Worm (Caenorhabditis elegans) whole organism, early embryonic: ENCODE results near the gene C53B7.2.
A peak's percentile ranks its signal among the peaks of the same experiment; 100 is the strongest.

Source experiments
- B0310.2 ChIP-seq: sonication (generic microtip); optimal IDR thresholded peaks from 2 replicates; lab custom pipeline; 2016; ENCODE audit warnings: mild to moderate bottlenecking, missing genetic modification characterization, missing compliant biosample characterization
- F13C5.2 ChIP-seq: sonication (generic microtip); optimal IDR thresholded peaks from 2 replicates; lab custom pipeline; 2017; ENCODE audit warnings: mild to moderate bottlenecking, missing genetic modification characterization, inconsistent platforms, missing compliant biosample characterization
- aly-1 ChIP-seq: sonication (generic microtip); optimal IDR thresholded peaks from 2 replicates; lab custom pipeline; 2016; ENCODE audit warnings: missing genetic modification characterization, missing compliant biosample characterization
- ama-1 ChIP-seq: fragments of 150-350 bp; optimal IDR thresholded peaks from 2 replicates; lab custom pipeline; 2014
- ceh-13 ChIP-seq: fragments of 200-800 bp; sonication (Bioruptor generic); optimal IDR thresholded peaks from 2 replicates; lab custom pipeline; 2018; ENCODE audit warnings: mild to moderate bottlenecking, missing genetic modification characterization, missing compliant biosample characterization
- ceh-36 ChIP-seq: sonication (generic microtip); optimal IDR thresholded peaks from 2 replicates; lab custom pipeline; 2016; ENCODE audit warnings: missing genetic modification characterization, inconsistent platforms, missing compliant biosample characterization
- ets-7 ChIP-seq: sonication (generic microtip); optimal IDR thresholded peaks from 2 replicates; lab custom pipeline; 2016; ENCODE audit warnings: missing genotype, missing genetic modification characterization, missing compliant biosample characterization
- flt-1 ChIP-seq: fragments of 200-800 bp; sonication (Bioruptor generic); IDR thresholded peaks from 2 replicates; pipeline ENCODE4 v1.3.6; 2022; ENCODE audit warnings: missing genetic modification characterization, missing compliant biosample characterization
- hmbx-1 ChIP-seq: sonication (generic microtip); optimal IDR thresholded peaks from 2 replicates; lab custom pipeline; 2016; ENCODE audit warnings: mild to moderate bottlenecking, missing genetic modification characterization, missing compliant biosample characterization
- hmg-4 ChIP-seq: fragments of 200-800 bp; sonication (Bioruptor generic); optimal IDR thresholded peaks from 2 replicates; lab custom pipeline; 2018; ENCODE audit warnings: mild to moderate bottlenecking, missing genetic modification characterization, missing compliant biosample characterization
- hnd-1 ChIP-seq: sonication (generic microtip); optimal IDR thresholded peaks from 2 replicates; lab custom pipeline; 2016; ENCODE audit warnings: missing genetic modification characterization, missing compliant biosample characterization
- pes-1 ChIP-seq: fragments of 200-800 bp; sonication (Bioruptor generic); IDR thresholded peaks from 2 replicates; pipeline ENCODE4 v1.3.6; 2022; ENCODE audit warnings: missing genetic modification reagents, missing genetic modification characterization, missing compliant biosample characterization
- scrt-1 ChIP-seq: fragments of 200-800 bp; sonication (Bioruptor generic); IDR thresholded peaks from 2 replicates; pipeline ENCODE4 v1.3.6; 2022; ENCODE audit warnings: missing genetic modification characterization, missing compliant biosample characterization
- sea-1 ChIP-seq: fragments of 200-800 bp; sonication (Bioruptor generic); conservative IDR thresholded peaks from 2 replicates; pipeline ENCODE4 v1.3.6; 2022; ENCODE audit warnings: missing genetic modification characterization, missing compliant biosample characterization
- tbx-11 ChIP-seq: fragments of 200-800 bp; sonication (Bioruptor generic); IDR thresholded peaks from 2 replicates; pipeline ENCODE4 v1.3.6; 2022; ENCODE audit warnings: missing genetic modification characterization, missing compliant biosample characterization
- tbx-37 ChIP-seq: fragments of 200-800 bp; sonication (Bioruptor generic); conservative IDR thresholded peaks from 2 replicates; pipeline ENCODE4 v1.3.6; 2022; ENCODE audit warnings: missing genetic modification reagents, missing genetic modification characterization, missing compliant biosample characterization
- tra-4 ChIP-seq: sonication (generic microtip); optimal IDR thresholded peaks from 2 replicates; lab custom pipeline; 2017; ENCODE audit warnings: missing genetic modification characterization, missing compliant biosample characterization

C53B7.2 gene

ce11 chrX:6823218-6823979, 22.6 kb upstream of the C53B7.2 start, which contains the start of gene gei-15:
gei-15 (minus strand) TSS chrX:6823268.
- no peak for TF ChIP-seq tbx-37 (GFP tag; lab: Robert Waterston, UW)
- no peak for TF ChIP-seq B0310.2 (tag; lab: Kevin White, UChicago)
- no peak for TF ChIP-seq ama-1 (lab: Kevin White, UChicago)
- no peak for TF ChIP-seq hmbx-1 (tag; lab: Kevin White, UChicago)
- no peak for TF ChIP-seq ets-7 (tag; lab: Kevin White, UChicago)
- TF ChIP-seq ceh-36 (tag; lab: Kevin White, UChicago), result no peak
- TF ChIP-seq scrt-1 (GFP tag; lab: Robert Waterston, UW), result no peak
- no peak for TF ChIP-seq aly-1 (tag; lab: Kevin White, UChicago)
- no peak for TF ChIP-seq pes-1 (GFP tag; lab: Robert Waterston, UW)
- no peak for TF ChIP-seq flt-1 (GFP tag; lab: Robert Waterston, UW)
- TF ChIP-seq tbx-11, result no peak
- TF ChIP-seq tra-4 (tag; lab: Kevin White, UChicago), result no peak

DNA sequence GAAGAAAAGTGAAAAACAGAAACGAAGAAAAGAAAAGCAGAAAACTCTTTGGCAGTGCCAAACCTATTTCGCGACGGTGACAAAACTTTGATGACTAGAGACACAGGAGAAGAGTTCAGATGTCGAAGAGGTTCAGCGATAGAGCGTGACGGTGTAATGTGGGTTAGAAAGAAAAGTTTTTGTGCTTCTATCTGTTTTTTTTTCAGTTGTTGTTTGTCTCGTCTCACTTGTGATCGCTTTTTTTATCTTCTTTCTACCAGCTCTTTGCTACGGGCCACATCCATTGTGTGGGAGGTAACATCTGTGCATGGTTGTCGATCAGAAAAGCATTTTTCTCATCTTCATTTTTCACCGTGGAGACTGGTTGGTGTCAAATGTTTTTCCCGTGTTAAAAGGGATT, 20.2 kb upstream of the C53B7.2 start, which contains the start of gene F41B4.1:
F41B4.1 (minus strand) TSS at position 23 of the 400 bp plus-strand sequence.
- no peak for TF ChIP-seq hnd-1 (tag; lab: Kevin White, UChicago)
- no peak for TF ChIP-seq ets-7 (tag; lab: Kevin White, UChicago)
- no peak for TF ChIP-seq B0310.2 (tag; lab: Kevin White, UChicago)
- TF ChIP-seq tbx-11, result no peak
- no peak for TF ChIP-seq scrt-1 (GFP tag; lab: Robert Waterston, UW)
- no peak for TF ChIP-seq ceh-36 (tag; lab: Kevin White, UChicago)
- TF ChIP-seq hmbx-1 (tag; lab: Kevin White, UChicago), result no peak
- TF ChIP-seq tbx-37 (GFP tag; lab: Robert Waterston, UW), result no peak
- no peak for TF ChIP-seq F13C5.2 (tag; lab: Kevin White, UChicago)
- no peak for TF ChIP-seq pes-1 (GFP tag; lab: Robert Waterston, UW)
- TF ChIP-seq ceh-13 (GFP tag; lab: Kevin White, UChicago), result no peak
- TF ChIP-seq flt-1 (GFP tag; lab: Robert Waterston, UW), result no peak
- no peak for TF ChIP-seq ama-1 (lab: Kevin White, UChicago)
- TF ChIP-seq aly-1 (tag; lab: Kevin White, UChicago), result no peak
- TF ChIP-seq hmg-4, result no peak
- TF ChIP-seq sea-1 (GFP tag; lab: Robert Waterston, UW), result no peak
- no peak for TF ChIP-seq tra-4 (tag; lab: Kevin White, UChicago)

ce11 chrX:6835166-6835565, 10.9 kb upstream of the C53B7.2 start, which contains the start of gene F41B4.2:
F41B4.2 (minus strand) TSS chrX:6835266.
- no peak for TF ChIP-seq sea-1 (GFP tag; lab: Robert Waterston, UW)
- no peak for TF ChIP-seq flt-1 (GFP tag; lab: Robert Waterston, UW)
- no peak for TF ChIP-seq tbx-11
- TF ChIP-seq ets-7 (tag; lab: Kevin White, UChicago), result no peak
- no peak for TF ChIP-seq ceh-36 (tag; lab: Kevin White, UChicago)
- TF ChIP-seq scrt-1 (GFP tag; lab: Robert Waterston, UW), result no peak

- TF ChIP-seq ceh-36 (tag; lab: Kevin White, UChicago) (no peak), hnd-1 (tag; lab: Kevin White, UChicago) (no peak), F13C5.2 (tag; lab: Kevin White, UChicago) (no peak), flt-1 (GFP tag; lab: Robert Waterston, UW) (no peak), scrt-1 (GFP tag; lab: Robert Waterston, UW) (no peak), tbx-11 (no peak), tbx-37 (GFP tag; lab: Robert Waterston, UW) (no peak), ama-1 (lab: Kevin White, UChicago) (no peak), tra-4 (tag; lab: Kevin White, UChicago) (no peak)
Measured at ce11 chrX:6836065-6836527, 9.9 kb upstream of the C53B7.2 start, which contains the start of gene F41B4.3. F41B4.3 (minus strand) TSS chrX:6836115.

DNA sequence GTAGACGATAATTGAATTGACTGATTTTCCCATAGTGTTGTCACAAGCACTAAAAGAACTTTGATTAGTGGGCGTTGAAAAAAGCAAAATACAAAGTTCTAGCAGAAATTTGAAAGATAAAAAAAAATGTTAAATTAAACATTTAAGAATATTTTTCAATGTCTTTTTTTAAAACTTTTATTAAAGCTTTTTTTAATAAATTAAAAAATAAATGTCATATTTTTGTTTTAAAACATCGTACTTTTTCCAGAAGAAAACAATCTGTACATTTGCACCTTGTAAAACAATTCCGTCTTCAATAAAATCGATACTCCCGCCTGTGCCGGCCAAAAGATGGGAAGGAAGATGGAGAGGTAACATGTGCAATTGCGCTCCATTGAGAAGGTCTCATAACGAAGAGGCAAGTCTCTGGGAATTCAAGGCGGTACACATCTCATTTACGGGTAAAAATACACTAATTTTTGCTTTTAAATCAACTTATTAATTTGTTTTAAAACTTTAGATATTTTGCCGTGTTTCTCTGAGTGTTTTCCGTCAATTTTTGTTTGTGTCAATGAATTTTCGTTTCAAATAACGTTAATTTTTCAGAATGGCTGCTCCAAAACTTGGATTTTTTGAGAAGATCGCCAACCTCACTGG, 5.2 kb upstream of the C53B7.2 start, which contains the start of the genes glr-6 and asg-2:
glr-6 (minus strand) TSS at position 51 of the 639 bp plus-strand sequence.
asg-2 (plus strand) TSS at position 589 of the 639 bp plus-strand sequence.
- TF ChIP-seq ama-1 (lab: Kevin White, UChicago), result no peak
- TF ChIP-seq ceh-36 (tag; lab: Kevin White, UChicago), result no peak
- no peak for TF ChIP-seq tra-4 (tag; lab: Kevin White, UChicago)
- TF ChIP-seq tbx-37 (GFP tag; lab: Robert Waterston, UW), result no peak
- peak; percentile 42 for TF ChIP-seq F13C5.2 (tag; lab: Kevin White, UChicago)

DNA sequence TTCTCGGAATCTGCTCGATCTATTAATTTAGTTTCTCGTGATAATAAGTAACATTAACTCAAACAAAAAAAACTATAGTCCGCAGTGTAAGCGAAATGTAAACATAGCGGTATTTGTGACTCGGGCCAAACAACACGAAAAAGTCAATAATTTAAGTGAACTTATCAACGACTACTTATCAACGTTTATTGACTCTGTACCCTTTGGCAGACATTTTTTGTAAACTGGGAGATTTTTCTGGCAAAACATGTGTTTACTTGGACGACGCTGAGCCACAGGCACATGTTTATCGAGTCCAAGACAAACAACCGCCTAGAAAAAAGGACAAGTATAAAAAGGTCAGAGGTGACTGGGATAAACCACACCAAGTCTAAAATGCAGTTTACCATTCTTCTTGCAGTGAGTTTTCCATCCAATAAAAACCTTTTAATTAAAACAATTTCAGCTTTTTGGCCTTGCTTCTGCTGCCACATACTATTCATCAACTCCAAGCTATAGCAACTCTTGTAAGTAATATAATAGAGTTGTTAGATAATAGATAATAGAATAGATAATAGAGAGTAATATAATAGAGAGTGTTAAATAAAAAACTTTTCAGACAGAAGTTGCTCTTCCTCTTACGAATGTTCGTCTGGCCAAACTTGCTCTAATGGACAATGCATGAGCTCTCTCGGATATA, 1.5 kb upstream of the C53B7.2 start, which contains the start of gene C53B7.3:
C53B7.3 (plus strand) TSS at position 362 of the 679 bp plus-strand sequence.
- TF ChIP-seq ceh-13 (GFP tag; lab: Kevin White, UChicago) (no peak), flt-1 (GFP tag; lab: Robert Waterston, UW) (no peak), tbx-11 (no peak), hmg-4 (no peak), B0310.2 (tag; lab: Kevin White, UChicago) (no peak), tbx-37 (GFP tag; lab: Robert Waterston, UW) (no peak), ama-1 (lab: Kevin White, UChicago) (no peak), hnd-1 (tag; lab: Kevin White, UChicago) (no peak), sea-1 (GFP tag; lab: Robert Waterston, UW) (no peak), aly-1 (tag; lab: Kevin White, UChicago) (no peak), pes-1 (GFP tag; lab: Robert Waterston, UW) (no peak), tra-4 (tag; lab: Kevin White, UChicago) (no peak), ceh-36 (tag; lab: Kevin White, UChicago) (no peak), hmbx-1 (tag; lab: Kevin White, UChicago) (no peak), scrt-1 (GFP tag; lab: Robert Waterston, UW) (no peak)
